Worm (Caenorhabditis elegans): ENCODE data around the gene lgc-47.

Gene lgc-47

DNA sequence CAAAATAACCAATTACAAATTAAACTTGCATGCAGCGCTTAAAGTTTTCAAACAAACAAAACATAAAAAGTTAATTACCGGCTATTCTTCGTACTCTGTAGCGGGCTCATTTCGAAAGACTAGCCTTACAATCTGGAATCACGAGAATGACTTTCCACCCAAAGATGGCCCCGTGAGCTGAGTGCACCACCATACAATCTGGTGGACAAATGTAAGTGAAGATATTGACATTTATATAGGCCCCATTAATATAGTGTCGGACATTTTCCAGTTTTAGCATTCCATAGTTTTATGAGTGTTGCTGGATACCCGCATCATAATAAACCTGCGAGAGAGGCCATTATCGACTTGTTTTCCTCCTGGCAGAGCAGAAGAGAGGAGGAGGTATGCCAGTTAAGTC is 52.9 kb downstream of the lgc-47 start:
- no peak for TF ChIP-seq ets-5 (GFP tag; IDR thresholded peaks at IDR 0.05)

Measured in whole organism, L1 larva.